Worm (Caenorhabditis elegans): ENCODE data around the gene F44B9.10.

Gene F44B9.10

ce11 chrIII:8020823-8021332, 12.6 kb downstream of the F44B9.10 start, which contains the start of gene lin-36 (continued):
- no peak for TF ChIP-seq pha-2 (tag; optimal IDR thresholded peaks at IDR 0.05)
- no peak for TF ChIP-seq ceh-45 (GFP tag; IDR thresholded peaks at IDR 0.05)
- TF ChIP-seq ttx-3 (tag; optimal IDR thresholded peaks at IDR 0.05), result no peak
- peak; percentile 30 for TF ChIP-seq K09A11.1 (tag; optimal IDR thresholded peaks at IDR 0.05; ENCODE audit: insufficient read depth)
- no peak for TF ChIP-seq pag-3 (tag; optimal IDR thresholded peaks at IDR 0.05; ENCODE audit: borderline replicate concordance)
- TF ChIP-seq che-1 (tag; optimal IDR thresholded peaks at IDR 0.05), result no peak
- peak; percentile 41 for TF ChIP-seq pax-1 (tag; optimal IDR thresholded peaks at IDR 0.05)
- no peak for TF ChIP-seq ceh-22 (tag; optimal IDR thresholded peaks at IDR 0.05)
- TF ChIP-seq F13H6.1 (tag; optimal IDR thresholded peaks at IDR 0.05), result no peak
- no peak for TF ChIP-seq dve-1 (tag; optimal IDR thresholded peaks at IDR 0.05)
- TF ChIP-seq npax-4 (tag; optimal IDR thresholded peaks at IDR 0.05), result no peak
- no peak for TF ChIP-seq pha-4 (tag; optimal IDR thresholded peaks at IDR 0.05)
- no peak for TF ChIP-seq ceh-2 (tag; optimal IDR thresholded peaks at IDR 0.05)
- TF ChIP-seq ceh-18 (tag; optimal IDR thresholded peaks at IDR 0.05), result peak; percentile 46
- TF ChIP-seq ceh-6 (GFP tag; optimal IDR thresholded peaks at IDR 0.05), result no peak
- TF ChIP-seq ceh-34 (tag; optimal IDR thresholded peaks at IDR 0.05), result no peak
- no peak for TF ChIP-seq lim-6 (tag; optimal IDR thresholded peaks at IDR 0.05)
- TF ChIP-seq fkh-10 (GFP tag; optimal IDR thresholded peaks at IDR 0.05), result no peak
- no peak for TF ChIP-seq unc-86 (tag; optimal IDR thresholded peaks at IDR 0.05)
- TF ChIP-seq C08G9.2 (tag; optimal IDR thresholded peaks at IDR 0.05), result no peak
- TF ChIP-seq hlh-8 (tag; optimal IDR thresholded peaks at IDR 0.05), result no peak
- peak; percentile 79 for TF ChIP-seq hlh-30 (tag; optimal IDR thresholded peaks at IDR 0.05; ENCODE audit: insufficient read depth)
- no peak for TF ChIP-seq madf-2 (tag; optimal IDR thresholded peaks at IDR 0.05)
- TF ChIP-seq Y22D7AL.16 (tag; optimal IDR thresholded peaks at IDR 0.05), result no peak
- no peak for TF ChIP-seq hlh-6 (tag; optimal IDR thresholded peaks at IDR 0.05)
- TF ChIP-seq mec-3 (tag; optimal IDR thresholded peaks at IDR 0.05; ENCODE audit: borderline replicate concordance), result no peak
- no peak for TF ChIP-seq fkh-6 (tag; optimal IDR thresholded peaks at IDR 0.05)
- no peak for TF ChIP-seq nhr-11 (tag; optimal IDR thresholded peaks at IDR 0.05)
- peak; percentile 44 for TF ChIP-seq ref-2 (tag; optimal IDR thresholded peaks at IDR 0.05)
- TF ChIP-seq eyg-1 (tag; optimal IDR thresholded peaks at IDR 0.05), result no peak
- no peak for TF ChIP-seq unc-3 (GFP tag; conservative IDR thresholded peaks at IDR 0.05)
- TF ChIP-seq unc-3 (tag; optimal IDR thresholded peaks at IDR 0.05), result peak; percentile 25
- TF ChIP-seq ets-4 (tag; optimal IDR thresholded peaks at IDR 0.05), result no peak

ce11 chrIII:8017053-8017452, 16.4 kb downstream of the F44B9.10 start:
- TF ChIP-seq pag-3 (tag; optimal IDR thresholded peaks at IDR 0.05; ENCODE audit: borderline replicate concordance), result no peak

- TF ChIP-seq gmeb-2 (tag; optimal IDR thresholded peaks at IDR 0.05) (no peak), pqm-1 (tag; optimal IDR thresholded peaks at IDR 0.05) (no peak), rnt-1 (tag; optimal IDR thresholded peaks at IDR 0.05) (no peak), ceh-6 (GFP tag; optimal IDR thresholded peaks at IDR 0.05) (no peak), mec-3 (tag; optimal IDR thresholded peaks at IDR 0.05; ENCODE audit: borderline replicate concordance) (no peak), ceh-2 (tag; optimal IDR thresholded peaks at IDR 0.05) (no peak), unc-55 (GFP tag; optimal IDR thresholded peaks at IDR 0.05) (no peak), lim-6 (tag; optimal IDR thresholded peaks at IDR 0.05) (no peak), hlh-6 (tag; optimal IDR thresholded peaks at IDR 0.05) (no peak), unc-86 (tag; optimal IDR thresholded peaks at IDR 0.05) (no peak), tbx-2 (tag; optimal IDR thresholded peaks at IDR 0.05) (no peak)
These were observed 17.0 kb downstream of the F44B9.10 start, which contains the start of gene F44B9.5 for ce11 chrIII:8016438-8016837. F44B9.5 (minus strand) TSS chrIII:8016538.

- TF ChIP-seq elt-2 (tag; optimal IDR thresholded peaks at IDR 0.05), result no peak
These were observed 19.9 kb downstream of the F44B9.10 start for ce11 chrIII:8013582-8013981.
